Worm (Caenorhabditis elegans) whole organism, L2 larva: ENCODE data around the gene act-5.

Experiments
- C34F6.9 ChIP-seq: fragments of 150-350 bp; optimal IDR thresholded peaks from 2 replicates; lab custom pipeline; 2014; ENCODE audit warnings: missing biosample characterization, missing genetic modification characterization
- F13H6.1 ChIP-seq: sonication (generic microtip); optimal IDR thresholded peaks from 2 replicates; lab custom pipeline; 2016; ENCODE audit warnings: missing genetic modification characterization, missing compliant biosample characterization
- R02D3.7 ChIP-seq: fragments of 150-350 bp; optimal IDR thresholded peaks from 2 replicates; lab custom pipeline; 2014; ENCODE audit warnings: missing biosample characterization, missing genetic modification characterization
- Y55F3AM.14 ChIP-seq: fragments of 200-800 bp; sonication (Bioruptor generic); optimal IDR thresholded peaks from 2 replicates; lab custom pipeline; 2018; ENCODE audit warnings: mild to moderate bottlenecking, missing genetic modification characterization, missing compliant biosample characterization
- ZK546.5 ChIP-seq: sonication (generic microtip); optimal IDR thresholded peaks from 2 replicates; lab custom pipeline; 2017; ENCODE audit warnings: missing biosample characterization, missing genetic modification characterization
- ama-1 ChIP-seq: fragments of 150-350 bp; optimal IDR thresholded peaks from 2 replicates; lab custom pipeline; 2018; ENCODE audit warnings: inconsistent platforms
- ceh-16 ChIP-seq: fragments of 150-350 bp; optimal IDR thresholded peaks from 2 replicates; lab custom pipeline; 2014; ENCODE audit warnings: missing biosample characterization, missing genetic modification characterization
- ceh-82 ChIP-seq: fragments of 150-350 bp; optimal IDR thresholded peaks from 2 replicates; lab custom pipeline; 2014; ENCODE audit warnings: missing biosample characterization, missing genetic modification characterization
- crh-2 ChIP-seq: sonication (generic microtip); optimal IDR thresholded peaks from 2 replicates; lab custom pipeline; 2017; ENCODE audit warnings: missing biosample characterization, missing genetic modification characterization
- dmd-4 ChIP-seq: sonication (generic microtip); optimal IDR thresholded peaks from 2 replicates; lab custom pipeline; 2017; ENCODE audit warnings: missing biosample characterization, missing genetic modification characterization
- elt-1 ChIP-seq: fragments of 150-350 bp; optimal IDR thresholded peaks from 2 replicates; lab custom pipeline; 2014; ENCODE audit warnings: missing biosample characterization, missing genetic modification characterization
- elt-3 ChIP-seq: sonication (generic microtip); optimal IDR thresholded peaks from 2 replicates; lab custom pipeline; 2017; ENCODE audit warnings: missing biosample characterization, missing genetic modification characterization
- fos-1 ChIP-seq: fragments of 150-350 bp; optimal IDR thresholded peaks from 2 replicates; lab custom pipeline; 2014; ENCODE audit warnings: missing biosample characterization, missing genetic modification characterization
- gmeb-1 ChIP-seq: fragments of 150-350 bp; optimal IDR thresholded peaks from 2 replicates; lab custom pipeline; 2014; ENCODE audit warnings: missing biosample characterization, missing genetic modification characterization
- lin-11 ChIP-seq: fragments of 150-350 bp; sonication (generic microtip); optimal IDR thresholded peaks from 2 replicates; lab custom pipeline; 2014; ENCODE audit warnings: missing biosample characterization, missing genetic modification characterization, inconsistent platforms, mixed read lengths
- lin-13 ChIP-seq: fragments of 150-350 bp; optimal IDR thresholded peaks from 2 replicates; lab custom pipeline; 2014; ENCODE audit warnings: missing biosample characterization, missing genetic modification reagents, missing genetic modification characterization
- lin-39 ChIP-seq: fragments of 150-350 bp; optimal IDR thresholded peaks from 2 replicates; lab custom pipeline; 2014; ENCODE audit warnings: missing biosample characterization, missing genetic modification reagents, missing genetic modification characterization
- lsy-2 ChIP-seq, 2 experiments: fragments of 150-350 bp in 1 of 2; sonication (generic microtip) in 1 of 2; optimal IDR thresholded peaks; 2 replicates each; lab custom pipeline; 2014 to 2017; ENCODE audit warnings: missing biosample characterization in 2 of 2, missing genetic modification characterization in 2 of 2
- mab-5 ChIP-seq: fragments of 150-350 bp; optimal IDR thresholded peaks from 2 replicates; lab custom pipeline; 2014; ENCODE audit warnings: missing biosample characterization, missing genetic modification characterization
- mbf-1 ChIP-seq: sonication (generic microtip); optimal IDR thresholded peaks from 2 replicates; lab custom pipeline; 2017; ENCODE audit warnings: missing biosample characterization, missing genetic modification characterization
- nhr-10 ChIP-seq: sonication (generic microtip); optimal IDR thresholded peaks from 2 replicates; lab custom pipeline; 2017; ENCODE audit warnings: missing biosample characterization, missing genetic modification characterization
- nhr-11 ChIP-seq: fragments of 150-350 bp; optimal IDR thresholded peaks from 2 replicates; lab custom pipeline; 2014; ENCODE audit warnings: missing biosample characterization, missing genetic modification characterization
- nhr-129 ChIP-seq: fragments of 150-350 bp; optimal IDR thresholded peaks from 2 replicates; lab custom pipeline; 2014; ENCODE audit warnings: missing biosample characterization, missing genetic modification characterization
- nhr-21 ChIP-seq: fragments of 150-350 bp; optimal IDR thresholded peaks from 2 replicates; lab custom pipeline; 2014; ENCODE audit warnings: missing biosample characterization, missing genetic modification characterization
- nhr-23 ChIP-seq: fragments of 150-350 bp; optimal IDR thresholded peaks from 2 replicates; lab custom pipeline; 2014; ENCODE audit warnings: missing biosample characterization, missing genetic modification reagents, missing genetic modification characterization
- nhr-237 ChIP-seq: fragments of 150-350 bp; optimal IDR thresholded peaks from 2 replicates; lab custom pipeline; 2014; ENCODE audit warnings: missing biosample characterization, missing genetic modification characterization
- nhr-25 ChIP-seq: fragments of 150-350 bp; sonication (generic microtip); optimal IDR thresholded peaks from 3 replicates; lab custom pipeline; 2014; ENCODE audit warnings: missing biosample characterization, missing genetic modification characterization
- nhr-6 ChIP-seq: fragments of 150-350 bp; optimal IDR thresholded peaks from 2 replicates; lab custom pipeline; 2014; ENCODE audit warnings: missing biosample characterization, missing genetic modification characterization
- peb-1 ChIP-seq: fragments of 150-350 bp; optimal IDR thresholded peaks from 2 replicates; lab custom pipeline; 2014; ENCODE audit warnings: missing biosample characterization, missing genetic modification characterization
- sma-9 ChIP-seq, 2 experiments: fragments of 150-350 bp in 1 of 2; sonication (generic microtip) in 1 of 2; optimal IDR thresholded peaks; 2 replicates each; lab custom pipeline; 2014 to 2016; ENCODE audit warnings: missing genetic modification characterization in 2 of 2, mild to moderate bottlenecking in 1 of 2, missing biosample characterization in 1 of 2, missing compliant biosample characterization in 1 of 2, missing genetic modification reagents in 1 of 2, moderate library complexity in 1 of 2
- unc-39 ChIP-seq: fragments of 150-350 bp; optimal IDR thresholded peaks from 2 replicates; lab custom pipeline; 2014; ENCODE audit warnings: missing biosample characterization, missing genetic modification characterization
- unc-55 ChIP-seq: fragments of 150-350 bp; sonication (generic microtip); optimal IDR thresholded peaks from 3 replicates; lab custom pipeline; 2014; ENCODE audit warnings: missing biosample characterization, missing genetic modification reagents, missing genetic modification characterization
- zag-1 ChIP-seq: fragments of 150-350 bp; optimal IDR thresholded peaks from 2 replicates; lab custom pipeline; 2014; ENCODE audit warnings: missing biosample characterization, missing genetic modification characterization
- ztf-1 ChIP-seq: fragments of 200-800 bp; sonication (Bioruptor generic); conservative IDR thresholded peaks from 2 replicates; pipeline ENCODE4 v1.3.6; 2022; ENCODE audit warnings: missing genetic modification characterization, missing compliant biosample characterization
- ztf-4 ChIP-seq: fragments of 150-350 bp; optimal IDR thresholded peaks from 2 replicates; lab custom pipeline; 2014; ENCODE audit warnings: missing biosample characterization, missing genetic modification characterization

Gene act-5

DNA sequence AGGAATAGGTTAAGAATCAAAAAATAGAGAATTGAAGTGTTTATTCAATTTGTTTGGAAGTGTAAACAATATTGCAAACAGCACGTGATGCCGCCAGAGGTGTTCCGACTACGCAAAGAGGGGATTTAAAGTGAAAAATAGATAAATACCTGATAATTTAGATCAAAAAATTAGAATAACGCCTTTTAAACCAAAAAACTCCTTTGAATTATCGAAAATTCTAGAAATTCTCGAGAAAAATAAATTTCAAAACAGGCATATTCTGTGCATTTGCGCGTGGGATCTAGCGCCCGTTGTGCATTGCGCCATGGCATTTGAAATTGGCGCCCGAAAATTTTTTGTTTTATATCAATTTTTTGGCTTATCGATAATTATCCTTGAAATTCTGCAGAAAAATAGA is 16.4 kb upstream of the act-5 start, which contains the start of gene hip-1 (continued):
- TF ChIP-seq lsy-2 (tag; optimal IDR thresholded peaks at IDR 0.05; lab: Kevin White, UChicago) (peak; percentile 18 to 69), ceh-82 (tag; lab: Kevin White, UChicago) (no peak), R02D3.7 (tag; lab: Kevin White, UChicago) (no peak), nhr-25 (peak; percentile 6), mbf-1 (tag; lab: Kevin White, UChicago) (no peak), lin-39 (tag; lab: Kevin White, UChicago) (no peak)

DNA sequence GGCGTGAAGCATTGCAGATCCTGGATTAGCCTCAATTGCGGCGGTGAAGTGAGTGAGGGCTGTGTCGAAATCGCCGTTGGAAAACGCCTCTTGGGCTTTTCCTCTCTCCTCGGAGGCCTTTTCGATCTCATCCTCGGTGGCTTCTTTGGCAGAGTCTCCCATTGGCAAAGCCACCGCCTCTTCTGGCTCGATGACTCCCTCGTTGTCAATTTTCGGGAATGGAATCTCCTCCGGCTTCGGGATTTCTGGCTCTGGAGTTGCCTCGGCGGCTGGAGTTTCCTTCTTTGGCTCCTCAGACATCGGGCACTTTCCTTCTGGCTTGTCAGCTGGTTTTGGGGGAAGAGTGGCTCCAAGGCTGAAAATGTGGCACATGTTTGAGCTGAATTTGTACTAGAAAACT is 15.9 kb upstream of the act-5 start:
- no peak for TF ChIP-seq peb-1
- no peak for TF ChIP-seq nhr-23 (tag; lab: Kevin White, UChicago)
- TF ChIP-seq ztf-4 (tag; lab: Kevin White, UChicago), result no peak
- no peak for TF ChIP-seq nhr-237
- no peak for TF ChIP-seq nhr-11 (tag; lab: Kevin White, UChicago)
- no peak for TF ChIP-seq R02D3.7 (tag; lab: Kevin White, UChicago)
- no peak for TF ChIP-seq ztf-1
- TF ChIP-seq ceh-82 (tag; lab: Kevin White, UChicago), result no peak
- TF ChIP-seq elt-3 (tag; lab: Kevin White, UChicago), result no peak
- TF ChIP-seq unc-39 (tag; lab: Kevin White, UChicago), result no peak
- TF ChIP-seq lin-39 (tag; lab: Kevin White, UChicago), result no peak
- TF ChIP-seq ZK546.5 (tag; lab: Kevin White, UChicago), result no peak
- no peak for TF ChIP-seq crh-2 (tag; lab: Kevin White, UChicago)
- TF ChIP-seq elt-1 (tag; lab: Kevin White, UChicago), result no peak
- TF ChIP-seq lsy-2 (tag; optimal IDR thresholded peaks at IDR 0.05; lab: Kevin White, UChicago), result no peak
- no peak for TF ChIP-seq nhr-6 (tag; lab: Kevin White, UChicago)
- TF ChIP-seq C34F6.9 (tag; lab: Kevin White, UChicago), result no peak
- no peak for TF ChIP-seq lin-13 (GFP tag; lab: Kevin White, UChicago)
- no peak for TF ChIP-seq mab-5 (tag; lab: Kevin White, UChicago)

DNA sequence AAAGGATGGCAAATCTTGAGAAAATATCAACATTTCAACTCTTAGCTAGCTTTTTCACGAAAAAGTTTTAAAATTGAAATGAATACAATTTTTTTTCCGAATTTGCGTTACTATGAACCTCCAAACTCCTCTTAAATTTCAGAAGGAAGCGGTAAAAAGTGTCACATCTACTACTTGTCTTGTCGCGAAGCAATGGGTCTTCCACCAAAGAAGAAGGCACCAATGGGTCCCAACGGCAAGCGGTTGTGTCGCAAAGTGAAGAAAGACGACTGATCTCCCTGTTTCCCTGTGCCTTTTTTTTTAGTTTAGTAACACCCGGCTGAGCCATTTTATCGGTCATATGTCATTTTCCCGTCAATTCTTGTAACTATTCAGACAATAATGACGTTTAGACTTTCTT is 15.1 kb upstream of the act-5 start:
- TF ChIP-seq nhr-21 (no peak), F13H6.1 (no peak), fos-1 (no peak), ztf-4 (tag; lab: Kevin White, UChicago) (no peak), gmeb-1 (no peak), ceh-16 (tag; lab: Kevin White, UChicago) (no peak)

DNA sequence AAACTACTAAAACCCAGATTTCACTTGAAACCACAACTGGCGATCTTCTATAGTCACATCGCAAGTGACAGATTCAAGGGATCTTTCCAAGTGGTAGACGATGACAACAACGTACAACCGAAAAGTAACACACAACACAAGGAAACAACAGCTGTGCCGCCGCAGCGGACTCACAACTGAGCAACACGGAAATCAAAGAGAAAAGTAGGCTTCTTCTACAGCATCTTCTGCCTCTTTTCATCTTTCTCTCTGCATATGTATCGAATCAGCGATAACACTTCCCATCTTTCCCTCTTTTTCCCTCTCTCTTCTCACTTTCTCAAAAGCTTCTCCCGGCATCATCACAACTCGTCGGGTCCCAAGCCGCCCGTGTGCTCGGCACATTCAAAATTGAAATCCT is 10.9 kb upstream of the act-5 start, which contains the start of gene T12D8.9:
Gene T12D8.9, plus strand, starts transcription at position 312 of the 400 bp plus-strand sequence.
- TF ChIP-seq nhr-10 (tag; lab: Kevin White, UChicago), result no peak
- TF ChIP-seq lin-13 (GFP tag; lab: Kevin White, UChicago), result no peak
- TF ChIP-seq unc-55, result no peak
- TF ChIP-seq sma-9 (GFP tag; optimal IDR thresholded peaks at IDR 0.05; lab: Kevin White, UChicago), result peak; percentile 43
- no peak for TF ChIP-seq sma-9 (tag; optimal IDR thresholded peaks at IDR 0.05; lab: Kevin White, UChicago)
- TF ChIP-seq lsy-2 (tag; optimal IDR thresholded peaks at IDR 0.05; lab: Kevin White, UChicago), result peak in 1 of 2 experiments; percentile 3
- peak; percentile 67 for TF ChIP-seq nhr-129
- TF ChIP-seq zag-1 (tag; lab: Kevin White, UChicago), result no peak
- TF ChIP-seq lin-11 (tag; lab: Kevin White, UChicago), result no peak
- peak; percentile 67 for TF ChIP-seq F13H6.1

DNA sequence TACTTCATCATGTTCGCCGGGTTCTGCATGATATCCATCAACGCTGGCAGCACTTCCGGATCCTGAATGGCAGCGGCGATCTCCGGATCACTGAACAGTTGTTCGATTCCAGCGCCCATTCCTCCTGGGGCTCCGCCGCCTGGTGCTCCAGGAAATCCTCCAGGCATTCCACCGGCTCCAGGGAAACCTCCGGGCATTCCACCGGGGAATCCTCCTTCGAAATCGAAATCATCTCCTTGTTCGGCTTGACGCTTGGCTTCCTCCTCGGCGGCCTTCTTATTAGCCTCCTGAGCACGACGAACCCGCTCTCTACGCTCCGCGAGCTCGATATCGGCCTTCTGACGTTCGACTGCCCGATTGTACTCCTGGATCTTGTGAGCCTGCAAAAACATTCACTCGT is 9.7 kb upstream of the act-5 start:
- TF ChIP-seq peb-1 (no peak), R02D3.7 (tag; lab: Kevin White, UChicago) (no peak), sma-9 (GFP tag; optimal IDR thresholded peaks at IDR 0.05; lab: Kevin White, UChicago) (no peak), sma-9 (tag; optimal IDR thresholded peaks at IDR 0.05; lab: Kevin White, UChicago) (no peak), Y55F3AM.14 (GFP tag; lab: Kevin White, UChicago) (no peak), nhr-10 (tag; lab: Kevin White, UChicago) (no peak), dmd-4 (tag; lab: Kevin White, UChicago) (no peak), ama-1 (lab: Kevin White, UChicago) (no peak)
